Fruit fly (Drosophila melanogaster): ENCODE measurements around the gene RpL26.
A peak's percentile ranks its signal among the peaks of the same experiment; 100 is the strongest.

The RpL26 gene

DNA sequence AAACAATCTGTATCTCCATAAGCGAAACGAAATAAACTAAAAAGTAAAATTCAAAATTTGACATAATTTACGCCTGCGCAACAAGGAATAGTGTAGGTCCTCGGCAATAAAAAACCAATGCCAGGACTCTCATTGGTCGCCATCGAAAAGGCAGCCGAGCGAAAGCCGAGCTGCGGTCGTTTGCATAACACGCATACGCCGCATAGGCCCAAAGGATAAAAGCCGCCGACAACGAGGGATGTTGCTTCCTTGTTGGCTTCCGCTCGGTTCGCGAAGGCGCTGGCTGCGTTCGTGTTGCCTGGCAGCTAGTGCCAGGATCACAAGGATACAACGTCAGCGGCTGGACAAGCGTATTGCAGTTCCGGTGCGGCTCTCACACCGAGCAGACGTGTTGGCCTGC lies 38.2 kb upstream of the RpL26 start:
- TF ChIP-seq CG17359 (tag; optimal IDR thresholded peaks at IDR 0.05) (no peak), CG17612 (GFP tag; IDR thresholded peaks at IDR 0.05) (no peak), CG13296 (GFP tag; optimal IDR thresholded peaks at IDR 0.05) (no peak), CG14014 (GFP tag; IDR thresholded peaks at IDR 0.05) (no peak), dpn (GFP tag; optimal IDR thresholded peaks at IDR 0.05) (no peak), Max (GFP tag; optimal IDR thresholded peaks at IDR 0.05) (no peak), ERR (GFP tag; optimal IDR thresholded peaks at IDR 0.05) (no peak), Doc3 (GFP tag; IDR thresholded peaks at IDR 0.05; ENCODE audit: partially characterized antibody) (no peak), Dref (GFP tag; IDR thresholded peaks at IDR 0.05) (no peak), CG18262 (tag; optimal IDR thresholded peaks at IDR 0.05) (no peak), hkb (optimal IDR thresholded peaks at IDR 0.05) (no peak), hkb (GFP tag; IDR thresholded peaks at IDR 0.05) (no peak), HHEX (GFP tag; optimal IDR thresholded peaks at IDR 0.05) (no peak), Ets65A (GFP tag) (peak; percentile 46), ind (GFP tag; optimal IDR thresholded peaks at IDR 0.05) (no peak), Meics (GFP tag; optimal IDR thresholded peaks at IDR 0.05) (no peak), ranshi (GFP tag; IDR thresholded peaks at IDR 0.05) (no peak), Deaf1 (tag; optimal IDR thresholded peaks at IDR 0.05) (peak; percentile 93), Mad (GFP tag; optimal IDR thresholded peaks at IDR 0.05) (no peak), CTCF (GFP tag; optimal IDR thresholded peaks at IDR 0.05) (no peak), CG17385 (GFP tag; optimal IDR thresholded peaks at IDR 0.05) (no peak), toy (GFP tag; IDR thresholded peaks at IDR 0.05) (no peak), Elba2 (GFP tag; optimal IDR thresholded peaks at IDR 0.05) (no peak), btn (GFP tag; optimal IDR thresholded peaks at IDR 0.05) (no peak), ewg (GFP tag; optimal IDR thresholded peaks at IDR 0.05) (peak; percentile 37), lola (GFP tag; optimal IDR thresholded peaks at IDR 0.05) (no peak), row (GFP tag; IDR thresholded peaks at IDR 0.05) (no peak), Nf-YC (tag; optimal IDR thresholded peaks at IDR 0.05) (peak; percentile 92), dmrt11E (tag; optimal IDR thresholded peaks at IDR 0.05) (no peak), CG7556 (GFP tag; optimal IDR thresholded peaks at IDR 0.05) (no peak), H15 (GFP tag; IDR thresholded peaks at IDR 0.05) (no peak), sens (GFP tag) (no peak), sd (tag; optimal IDR thresholded peaks at IDR 0.05) (no peak), sug (tag; optimal IDR thresholded peaks at IDR 0.05) (no peak), gsb (GFP tag; IDR thresholded peaks at IDR 0.05) (no peak), Dip2 (GFP tag; IDR thresholded peaks at IDR 0.05) (no peak), CG18619 (GFP tag; optimal IDR thresholded peaks at IDR 0.05) (no peak), amos (GFP tag; IDR thresholded peaks at IDR 0.05; ENCODE audit: partially characterized antibody) (no peak), CG7372 (GFP tag; IDR thresholded peaks at IDR 0.05) (peak; percentile 75; the same call in 1 of the 2 replicates), HmgZ (tag; optimal IDR thresholded peaks at IDR 0.05) (no peak), CG4820 (GFP tag; optimal IDR thresholded peaks at IDR 0.05) (no peak), da (GFP tag; optimal IDR thresholded peaks at IDR 0.05) (no peak), Ssrp (tag; optimal IDR thresholded peaks at IDR 0.05) (no peak), lilli (GFP tag; optimal IDR thresholded peaks at IDR 0.05) (no peak), pb (GFP tag; optimal IDR thresholded peaks at IDR 0.05) (no peak), trh (GFP tag; optimal IDR thresholded peaks at IDR 0.05) (no peak), Jarid2 (GFP tag; optimal IDR thresholded peaks at IDR 0.05) (no peak), CG5180 (GFP tag; optimal IDR thresholded peaks at IDR 0.05) (no peak), Nf-YB (GFP tag; optimal IDR thresholded peaks at IDR 0.05) (peak; percentile 73), ftz-f1 (GFP tag; optimal IDR thresholded peaks at IDR 0.05) (no peak), CG31441 (GFP tag; IDR thresholded peaks at IDR 0.05) (no peak), HLH3B (GFP tag; IDR thresholded peaks at IDR 0.05) (no peak), B-H1 (GFP tag; IDR thresholded peaks at IDR 0.05) (no peak), gt (GFP tag; IDR thresholded peaks at IDR 0.05) (no peak)
